Worm (Caenorhabditis elegans) whole organism, L4/young adult: ENCODE measurements around the gene F41G3.6.

Source experiments
- W03F9.2 ChIP-seq: fragments of 150-350 bp; optimal IDR thresholded peaks from 2 replicates; lab custom pipeline; 2014; ENCODE audit warnings: missing biosample characterization, missing genetic modification characterization
- dao-5 ChIP-seq: sonication (generic microtip); optimal IDR thresholded peaks from 2 replicates; lab custom pipeline; 2016; ENCODE audit warnings: missing genotype, missing genetic modification characterization, moderate library complexity, missing compliant biosample characterization

DNA sequence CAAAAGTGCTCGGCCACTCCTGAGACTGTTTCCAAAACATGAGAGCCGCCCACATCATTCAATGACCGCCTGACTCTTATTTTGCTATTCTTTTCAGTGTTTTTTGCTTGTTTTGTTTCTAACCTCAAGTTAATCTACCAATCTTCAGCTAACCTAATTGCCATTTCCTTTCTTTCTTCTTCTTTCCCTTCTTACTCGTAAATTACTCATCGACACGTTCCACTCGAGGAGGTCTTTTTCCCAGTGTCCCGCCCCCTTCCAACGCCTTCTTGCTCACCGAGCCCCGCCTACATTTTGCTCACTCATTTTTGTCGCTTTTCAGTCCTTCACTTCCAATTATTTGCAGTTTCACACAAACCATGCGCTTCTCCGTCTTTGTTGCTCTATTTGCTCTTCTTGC, 22.0 kb downstream of the F41G3.6 start, which contains the start of gene nlp-50:
- TF ChIP-seq W03F9.2 (tag; lab: Kevin White, UChicago) = no peak
- no peak for TF ChIP-seq dao-5
